Fruit fly (Drosophila melanogaster) whole organism, embryonic: ENCODE results near the gene CG14868.
A peak's percentile ranks its signal among the peaks of the same experiment; 100 is the strongest.

Experiments
- Atf6 ChIP-seq: fragments of 200-800 bp; sonication (Bioruptor generic); IDR thresholded peaks from 2 replicates; pipeline ENCODE4 v1.3.6; 2022; ENCODE audit warnings: missing biosample characterization, missing genetic modification characterization
- Bdp1 ChIP-seq: fragments of 200-800 bp; sonication (Bioruptor generic); optimal IDR thresholded peaks from 3 replicates; lab custom pipeline; 2016; ENCODE audit warnings: missing biosample characterization, missing genetic modification characterization
- Bteb2 ChIP-seq: fragments of 200-800 bp; sonication (Bioruptor generic); optimal IDR thresholded peaks from 2 replicates; lab custom pipeline; 2016; ENCODE audit warnings: missing biosample characterization, missing genetic modification characterization
- CG10979 ChIP-seq: fragments of 200-800 bp; sonication (Bioruptor generic); optimal IDR thresholded peaks from 2 replicates; lab custom pipeline; 2018; ENCODE audit warnings: missing biosample characterization, mild to moderate bottlenecking, missing genetic modification characterization, moderate library complexity
- CG11398 ChIP-seq: fragments of 200-800 bp; sonication (Bioruptor generic); optimal IDR thresholded peaks from 2 replicates; lab custom pipeline; 2016; ENCODE audit warnings: missing biosample characterization, missing genetic modification characterization
- CG11504 ChIP-seq: fragments of 200-800 bp; sonication (Bioruptor generic); optimal IDR thresholded peaks from 3 replicates; lab custom pipeline; 2019; ENCODE audit warnings: missing biosample characterization, mild to moderate bottlenecking, missing genetic modification characterization, moderate library complexity
- CG1233 ChIP-seq: fragments of 200-800 bp; sonication (Bioruptor generic); optimal IDR thresholded peaks from 4 replicates; lab custom pipeline; 2018; ENCODE audit warnings: missing biosample characterization, mild to moderate bottlenecking, missing genetic modification characterization
- CG12769 ChIP-seq: fragments of 200-800 bp; sonication (Bioruptor generic); optimal IDR thresholded peaks from 2 replicates; lab custom pipeline; 2019; ENCODE audit warnings: missing biosample characterization, mild to moderate bottlenecking, missing genetic modification characterization, moderate library complexity
- CG16779 ChIP-seq: fragments of 200-800 bp; sonication (Bioruptor generic); IDR thresholded peaks from 2 replicates; pipeline ENCODE4 v1.3.6; 2022; ENCODE audit warnings: missing biosample characterization, missing genetic modification characterization
- CG18599 ChIP-seq: fragments of 200-800 bp; sonication (Bioruptor generic); optimal IDR thresholded peaks from 3 replicates; lab custom pipeline; 2017; ENCODE audit warnings: missing biosample characterization, missing genetic modification characterization, mild to moderate bottlenecking, moderate library complexity, missing genetic modification reagents
- CG18764 ChIP-seq: fragments of 200-800 bp; sonication (Bioruptor generic); optimal IDR thresholded peaks from 3 replicates; lab custom pipeline; 2016; ENCODE audit warnings: missing biosample characterization, missing genetic modification characterization
- CG30020 ChIP-seq: fragments of 200-800 bp; optimal IDR thresholded peaks from 2 replicates; lab custom pipeline; 2019; ENCODE audit warnings: missing biosample characterization, mild to moderate bottlenecking, missing genetic modification characterization, moderate library complexity
- CG3281 ChIP-seq: fragments of 200-800 bp; sonication (Bioruptor generic); optimal IDR thresholded peaks from 3 replicates; lab custom pipeline; 2017; ENCODE audit warnings: missing biosample characterization, mild to moderate bottlenecking, missing genetic modification characterization
- CG5245 ChIP-seq: fragments of 200-800 bp; sonication (Bioruptor generic); optimal IDR thresholded peaks from 3 replicates; lab custom pipeline; 2016; ENCODE audit warnings: missing biosample characterization, missing genetic modification characterization
- CG8765 ChIP-seq: fragments of 200-800 bp; sonication (Bioruptor generic); IDR thresholded peaks from 2 replicates; pipeline ENCODE4 v1.3.6; 2022; ENCODE audit warnings: missing biosample characterization, missing genetic modification characterization
- ERR ChIP-seq: fragments of 200-800 bp; sonication (Bioruptor generic); optimal IDR thresholded peaks from 2 replicates; lab custom pipeline; 2016; ENCODE audit warnings: missing biosample characterization, missing genetic modification characterization
- Ets97D ChIP-seq: fragments of 200-800 bp; sonication (Bioruptor generic); optimal IDR thresholded peaks from 3 replicates; lab custom pipeline; 2016; ENCODE audit warnings: missing biosample characterization, missing genetic modification characterization
- Fer1 ChIP-seq: fragments of 200-800 bp; sonication (Bioruptor generic); optimal IDR thresholded peaks from 2 replicates; lab custom pipeline; 2017; ENCODE audit warnings: missing biosample characterization, mild to moderate bottlenecking, missing genetic modification characterization
- Hmr ChIP-seq: fragments of 200-800 bp; sonication (Bioruptor generic); optimal IDR thresholded peaks from 3 replicates; lab custom pipeline; 2017; ENCODE audit warnings: mild to moderate bottlenecking, missing biosample characterization, missing genetic modification reagents, missing genetic modification characterization
- Hr78 ChIP-seq, 2 experiments: fragments of 200-800 bp in 1 of 2; fragments of >200 bp in 1 of 2; sonication (Bioruptor generic) in 1 of 2; optimal IDR thresholded peaks; 2 replicates each; lab custom pipeline; 2017 to 2019; ENCODE audit warnings: missing biosample characterization in 2 of 2, missing genetic modification characterization in 2 of 2, mild to moderate bottlenecking in 1 of 2, moderate library complexity in 1 of 2
- Lpt ChIP-seq: fragments of >200 bp; optimal IDR thresholded peaks from 2 replicates; lab custom pipeline; 2018; ENCODE audit warnings: missing biosample characterization, missing genetic modification characterization
- MBD-R2 ChIP-seq: fragments of 200-800 bp; sonication (Bioruptor generic); IDR thresholded peaks from 2 replicates; pipeline ENCODE4 v1.3.6; 2022; ENCODE audit warnings: missing biosample characterization, missing genetic modification characterization
- MTF-1 ChIP-seq: fragments of 200-800 bp; sonication (Bioruptor generic); optimal IDR thresholded peaks from 2 replicates; lab custom pipeline; 2018; ENCODE audit warnings: missing biosample characterization, mild to moderate bottlenecking, missing genetic modification characterization, borderline replicate concordance
- NK7.1 ChIP-seq: fragments of 200-800 bp; sonication (Bioruptor generic); optimal IDR thresholded peaks from 3 replicates; lab custom pipeline; 2016; ENCODE audit warnings: missing biosample characterization, missing genetic modification characterization
- Nf-YA ChIP-seq: fragments of 200-800 bp; sonication (Bioruptor generic); IDR thresholded peaks from 2 replicates; pipeline ENCODE4 v1.3.6; 2022; ENCODE audit warnings: missing biosample characterization, missing genetic modification characterization
- Pdp1 ChIP-seq, 2 experiments: fragments of 200-800 bp; sonication (Bioruptor generic); optimal IDR thresholded peaks; 3 replicates each; lab custom pipeline; 2016; ENCODE audit warnings: missing biosample characterization in 2 of 2, missing genetic modification characterization in 2 of 2, mild to moderate bottlenecking in 1 of 2, moderate library complexity in 1 of 2
- Poxn ChIP-seq: fragments of 200-800 bp; sonication (Bioruptor generic); IDR thresholded peaks from 2 replicates; pipeline ENCODE4 v1.3.6; 2022; ENCODE audit warnings: missing biosample characterization, missing genetic modification characterization
- Rfx ChIP-seq: fragments of 200-800 bp; sonication (Bioruptor generic); IDR thresholded peaks from 2 replicates; pipeline ENCODE4 v1.3.6; 2022; ENCODE audit warnings: missing biosample characterization, missing genetic modification characterization
- Sry-δ ChIP-seq: fragments of 200-800 bp; sonication (Bioruptor generic); optimal IDR thresholded peaks from 2 replicates; lab custom pipeline; 2016; ENCODE audit warnings: missing biosample characterization, missing genetic modification characterization
- Vsx1 ChIP-seq: fragments of 200-800 bp; sonication (Bioruptor generic); optimal IDR thresholded peaks from 2 replicates; lab custom pipeline; 2017; ENCODE audit warnings: missing biosample characterization, mild to moderate bottlenecking, missing genetic modification characterization, missing genetic modification reagents
- Xbp1 ChIP-seq: fragments of 200-800 bp; sonication (Bioruptor generic); optimal IDR thresholded peaks from 3 replicates; lab custom pipeline; 2016; ENCODE audit warnings: missing biosample characterization, mild to moderate bottlenecking, missing genetic modification characterization
- bowl ChIP-seq: fragments of 200-800 bp; sonication (Bioruptor generic); IDR thresholded peaks from 2 replicates; pipeline ENCODE4 v1.3.6; 2022; ENCODE audit warnings: missing biosample characterization, missing genetic modification characterization
- cg ChIP-seq: fragments of 200-800 bp; sonication (Bioruptor generic); optimal IDR thresholded peaks from 3 replicates; lab custom pipeline; 2019; ENCODE audit warnings: missing biosample characterization, mild to moderate bottlenecking, missing genetic modification characterization, moderate library complexity
- chn ChIP-seq: fragments of 200-800 bp; sonication (Bioruptor generic); optimal IDR thresholded peaks from 2 replicates; lab custom pipeline; 2016; ENCODE audit warnings: missing biosample characterization, missing genetic modification characterization
- fd64A ChIP-seq: fragments of 200-800 bp; sonication (Bioruptor generic); optimal IDR thresholded peaks from 3 replicates; lab custom pipeline; 2018; ENCODE audit warnings: missing biosample characterization, mild to moderate bottlenecking, missing genetic modification characterization
- gem ChIP-seq: fragments of 200-800 bp; sonication (Bioruptor generic); optimal IDR thresholded peaks from 2 replicates; lab custom pipeline; 2019; ENCODE audit warnings: missing biosample characterization, mild to moderate bottlenecking, missing genetic modification characterization, moderate library complexity
- gt ChIP-seq: fragments of 200-800 bp; sonication (Bioruptor generic); IDR thresholded peaks from 2 replicates; pipeline ENCODE4 v1.3.6; 2022; ENCODE audit warnings: missing biosample characterization, missing genetic modification characterization
- hkb ChIP-seq, 2 experiments: fragments of 200-800 bp in 1 of 2; fragments of >200 bp in 1 of 2; sonication (Bioruptor generic) in 1 of 2; IDR thresholded peaks in 1 of 2; optimal IDR thresholded peaks in 1 of 2; 2 replicates each; pipeline versions ENCODE4 v1.3.6 to Lab custom; 2017 to 2022; ENCODE audit warnings: missing biosample characterization in 1 of 2, missing genetic modification characterization in 1 of 2
- nmo ChIP-seq: fragments of 200-800 bp; sonication (Bioruptor generic); optimal IDR thresholded peaks from 2 replicates; lab custom pipeline; 2018; ENCODE audit warnings: missing biosample characterization, mild to moderate bottlenecking, missing genetic modification characterization, moderate library complexity
- pnt ChIP-seq: fragments of 200-800 bp; sonication (Bioruptor generic); optimal IDR thresholded peaks from 3 replicates; lab custom pipeline; 2016; ENCODE audit warnings: missing biosample characterization, missing genetic modification characterization
- repo ChIP-seq: fragments of 200-800 bp; sonication (Bioruptor generic); optimal IDR thresholded peaks from 2 replicates; lab custom pipeline; 2016; ENCODE audit warnings: missing biosample characterization, missing genetic modification characterization
- salm ChIP-seq: fragments of 200-800 bp; sonication (Bioruptor generic); optimal IDR thresholded peaks from 2 replicates; lab custom pipeline; 2018; ENCODE audit warnings: missing biosample characterization, mild to moderate bottlenecking, missing genetic modification characterization
- shn ChIP-seq: fragments of 200-800 bp; sonication (Bioruptor generic); optimal IDR thresholded peaks from 3 replicates; lab custom pipeline; 2016; ENCODE audit warnings: missing biosample characterization, missing genetic modification characterization
- sr ChIP-seq: fragments of 200-800 bp; sonication (Bioruptor generic); IDR thresholded peaks from 3 replicates; pipeline ENCODE4 v1.3.6; 2022; ENCODE audit warnings: missing biosample characterization, missing genetic modification characterization
- stwl ChIP-seq: fragments of 200-800 bp; sonication (Bioruptor generic); optimal IDR thresholded peaks from 3 replicates; lab custom pipeline; 2018; ENCODE audit warnings: missing biosample characterization, mild to moderate bottlenecking, missing genetic modification characterization, moderate library complexity
- tgo ChIP-seq: fragments of 200-800 bp; sonication (Bioruptor generic); IDR thresholded peaks from 3 replicates; pipeline ENCODE4 v1.3.6; 2022; ENCODE audit warnings: missing biosample characterization, missing genetic modification characterization
- tna ChIP-seq: fragments of 200-800 bp; sonication (Bioruptor generic); IDR thresholded peaks from 2 replicates; pipeline ENCODE4 v1.3.6; 2022; ENCODE audit warnings: missing biosample characterization, missing genetic modification characterization; ENCODE audit not compliant: partially characterized antibody
- toy ChIP-seq: fragments of 200-800 bp; sonication (Bioruptor generic); IDR thresholded peaks from 2 replicates; pipeline ENCODE4 v1.3.6; 2022; ENCODE audit warnings: missing biosample characterization, missing genetic modification characterization
- vfl ChIP-seq: fragments of 200-800 bp; sonication (Bioruptor generic); optimal IDR thresholded peaks from 2 replicates; lab custom pipeline; 2016; ENCODE audit warnings: missing biosample characterization, missing genetic modification characterization
- vvl ChIP-seq: fragments of 200-800 bp; sonication (Bioruptor generic); IDR thresholded peaks from 2 replicates; pipeline ENCODE4 v1.3.6; 2022; ENCODE audit warnings: missing biosample characterization, missing genetic modification characterization
- wor ChIP-seq: fragments of 200-800 bp; sonication (Bioruptor generic); IDR thresholded peaks from 2 replicates; pipeline ENCODE4 v1.3.6; 2022; ENCODE audit warnings: missing biosample characterization, missing genetic modification characterization

CG14868 gene

dm6 chr3R:15330472-15330871 lies 39.3 kb downstream of the CG14868 start, which contains the start of gene mRpL9 (continued):
- TF ChIP-seq bowl (GFP tag; lab: Robert Waterston, UW): no peak
- no peak for TF ChIP-seq chn (GFP tag; lab: Kevin White, UChicago)
- TF ChIP-seq CG10979: peak; percentile 14
- no peak for TF ChIP-seq Hr78 (GFP tag; optimal IDR thresholded peaks at IDR 0.05; lab: Kevin White, UChicago)
- TF ChIP-seq stwl (tag; lab: Kevin White, UChicago): peak; percentile 48
- no peak for TF ChIP-seq Nf-YA (GFP tag; lab: Robert Waterston, UW)
- TF ChIP-seq repo (GFP tag; lab: Kevin White, UChicago): no peak
- TF ChIP-seq Ets97D (GFP tag; lab: Kevin White, UChicago): peak; percentile 44
- TF ChIP-seq hkb (optimal IDR thresholded peaks at IDR 0.05; lab: Kevin White, UChicago): no peak
- TF ChIP-seq hkb (GFP tag; IDR thresholded peaks at IDR 0.05; lab: Robert Waterston, UW): no peak
- TF ChIP-seq CG16779 (GFP tag; lab: Robert Waterston, UW): no peak
- no peak for TF ChIP-seq CG12769 (tag; lab: Kevin White, UChicago)
- TF ChIP-seq Xbp1: no peak
- no peak for TF ChIP-seq MTF-1
- TF ChIP-seq tna: no peak
- TF ChIP-seq sr (GFP tag; lab: Robert Waterston, UW): no peak
- no peak for TF ChIP-seq CG8765 (GFP tag; lab: Robert Waterston, UW)
- no peak for TF ChIP-seq cg (GFP tag; lab: Kevin White, UChicago)
- TF ChIP-seq Lpt (GFP tag; lab: Kevin White, UChicago): no peak
- TF ChIP-seq CG18764 (GFP tag; lab: Kevin White, UChicago): no peak
- no peak for TF ChIP-seq pnt (GFP tag; lab: Kevin White, UChicago)
- no peak for TF ChIP-seq CG11398 (GFP tag; lab: Kevin White, UChicago)
- TF ChIP-seq Poxn (GFP tag; lab: Robert Waterston, UW): no peak
- TF ChIP-seq vfl (GFP tag; lab: Kevin White, UChicago): no peak
- no peak for TF ChIP-seq gem (tag; lab: Kevin White, UChicago)
- no peak for TF ChIP-seq CG11504 (tag; lab: Kevin White, UChicago)
- TF ChIP-seq Fer1 (GFP tag; lab: Kevin White, UChicago): peak; percentile 20
- no peak for TF ChIP-seq Vsx1
- TF ChIP-seq salm (tag; lab: Kevin White, UChicago): no peak
- no peak for TF ChIP-seq Atf6 (GFP tag; lab: Robert Waterston, UW)
- no peak for TF ChIP-seq tgo (GFP tag; lab: Robert Waterston, UW)
- TF ChIP-seq MBD-R2: peak; percentile 86
- no peak for TF ChIP-seq Hmr
- no peak for TF ChIP-seq fd64A (GFP tag; lab: Kevin White, UChicago)
- TF ChIP-seq CG18599 (GFP tag; lab: Kevin White, UChicago): no peak
- no peak; the same call in 1 of the 2 replicates for TF ChIP-seq vvl
- TF ChIP-seq Bdp1 (GFP tag; lab: Kevin White, UChicago): no peak
- TF ChIP-seq nmo (GFP tag; lab: Kevin White, UChicago): peak; percentile 34
- no peak for TF ChIP-seq toy (GFP tag; lab: Robert Waterston, UW)
- TF ChIP-seq wor: no peak
- TF ChIP-seq Sry-δ (GFP tag; lab: Kevin White, UChicago): peak; percentile 71
- no peak for TF ChIP-seq CG5245 (GFP tag; lab: Kevin White, UChicago)
- TF ChIP-seq Pdp1 (GFP tag; optimal IDR thresholded peaks at IDR 0.05; lab: Kevin White, UChicago): peak in 1 of 2 experiments; percentile 93
- TF ChIP-seq CG3281 (GFP tag; lab: Kevin White, UChicago): no peak
- peak; percentile 47; the same call in 1 of the 2 replicates for TF ChIP-seq Rfx (GFP tag; lab: Robert Waterston, UW)
- no peak for TF ChIP-seq CG1233 (GFP tag; lab: Kevin White, UChicago)
- TF ChIP-seq ERR (GFP tag; lab: Kevin White, UChicago): no peak
- TF ChIP-seq Bteb2: peak; percentile 12
- peak; percentile 31 for TF ChIP-seq CG30020 (tag; lab: Kevin White, UChicago)
- no peak for TF ChIP-seq NK7.1 (GFP tag; lab: Kevin White, UChicago)
- no peak for TF ChIP-seq shn
- no peak for TF ChIP-seq gt (GFP tag; lab: Robert Waterston, UW)
